Worm (Caenorhabditis elegans): ENCODE measurements around the gene srj-52.

ce11 chrV:664337-664847 lies 31.4 kb downstream of the srj-52 start, which contains the start of the genes F31F4.11 and srh-266:
- no peak for TF ChIP-seq flt-1 (GFP tag; IDR thresholded peaks at IDR 0.05)
- TF ChIP-seq ets-7 (tag; optimal IDR thresholded peaks at IDR 0.05), result no peak
- no peak for TF ChIP-seq ceh-13 (GFP tag; optimal IDR thresholded peaks at IDR 0.05)
- TF ChIP-seq hmbx-1 (tag; optimal IDR thresholded peaks at IDR 0.05), result no peak
- no peak for TF ChIP-seq ama-1 (optimal IDR thresholded peaks at IDR 0.05)
- TF ChIP-seq hnd-1 (tag; optimal IDR thresholded peaks at IDR 0.05), result no peak
